Fruit fly (Drosophila melanogaster) whole organism, larva: ENCODE data around the gene Mpv17.

Source experiments
- noc ChIP-seq: fragments of 200-800 bp; sonication (Bioruptor generic); optimal IDR thresholded peaks from 3 replicates; lab custom pipeline; 2019; ENCODE audit warnings: missing biosample characterization, mild to moderate bottlenecking, missing genetic modification characterization, moderate library complexity

Gene Mpv17

dm6 chr4:1029198-1029795 is at the start of gene Mpv17:
TSS of gene Mpv17 (minus strand) at chr4:1029361.
- TF ChIP-seq noc (tag; lab: Kevin White, UChicago) = no peak

- peak; percentile 16 for TF ChIP-seq noc (tag; lab: Kevin White, UChicago)
These were observed 35.6 kb upstream of the Mpv17 start, which contains the start of gene Zyx for dm6 chr4:1064652-1065218. TSS of gene Zyx (minus strand) at chr4:1065001.

- TF ChIP-seq noc (tag; lab: Kevin White, UChicago) = no peak
These were observed 35.1 kb upstream of the Mpv17 start for dm6 chr4:1064219-1064618.

- TF ChIP-seq noc (tag; lab: Kevin White, UChicago) = no peak
These were observed 34.0 kb upstream of the Mpv17 start for dm6 chr4:1062957-1063812.

- TF ChIP-seq noc (tag; lab: Kevin White, UChicago) = no peak
These were observed 31.9 kb upstream of the Mpv17 start for dm6 chr4:1061095-1061432.

dm6 chr4:1060373-1061094 is 31.4 kb upstream of the Mpv17 start, which contains the start of gene apolpp:
TSS of gene apolpp (plus strand) at chr4:1060969.
- no peak for TF ChIP-seq noc (tag; lab: Kevin White, UChicago)

- no peak for TF ChIP-seq noc (tag; lab: Kevin White, UChicago)
These were observed 24.5 kb upstream of the Mpv17 start, which contains the start of gene CaMKII for dm6 chr4:1053653-1054163. TSS of gene CaMKII (minus strand) at chr4:1053703.

- TF ChIP-seq noc (tag; lab: Kevin White, UChicago) = no peak
These were observed 22.1 kb upstream of the Mpv17 start for dm6 chr4:1051271-1051670.

dm6 chr4:1050422-1050821 is 21.3 kb upstream of the Mpv17 start:
- TF ChIP-seq noc (tag; lab: Kevin White, UChicago) = no peak

dm6 chr4:1032610-1033297 is 3.6 kb upstream of the Mpv17 start:
- TF ChIP-seq noc (tag; lab: Kevin White, UChicago) = no peak

- no peak for TF ChIP-seq noc (tag; lab: Kevin White, UChicago)
These were observed 2.6 kb upstream of the Mpv17 start, which contains the start of gene CG11076 for dm6 chr4:1031687-1032140. TSS of gene CG11076 (minus strand) at chr4:1031757.

- no peak for TF ChIP-seq noc (tag; lab: Kevin White, UChicago)
These were observed 2.0 kb upstream of the Mpv17 start, which contains the start of gene ATPsynbeta for dm6 chr4:1031137-1031536. TSS of gene ATPsynbeta (plus strand) at chr4:1031484.

dm6 chr4:1030692-1031110 is 1.5 kb upstream of the Mpv17 start:
- TF ChIP-seq noc (tag; lab: Kevin White, UChicago) = no peak

dm6 chr4:1026806-1027431 is 2.2 kb downstream of the Mpv17 start, which contains the start of gene PlexA:
TSS of gene PlexA (minus strand) at chr4:1027101.
- TF ChIP-seq noc (tag; lab: Kevin White, UChicago) = no peak
